Fruit fly (Drosophila melanogaster): Measurements from ENCODE around the gene SH3PX1.

Gene SH3PX1

DNA sequence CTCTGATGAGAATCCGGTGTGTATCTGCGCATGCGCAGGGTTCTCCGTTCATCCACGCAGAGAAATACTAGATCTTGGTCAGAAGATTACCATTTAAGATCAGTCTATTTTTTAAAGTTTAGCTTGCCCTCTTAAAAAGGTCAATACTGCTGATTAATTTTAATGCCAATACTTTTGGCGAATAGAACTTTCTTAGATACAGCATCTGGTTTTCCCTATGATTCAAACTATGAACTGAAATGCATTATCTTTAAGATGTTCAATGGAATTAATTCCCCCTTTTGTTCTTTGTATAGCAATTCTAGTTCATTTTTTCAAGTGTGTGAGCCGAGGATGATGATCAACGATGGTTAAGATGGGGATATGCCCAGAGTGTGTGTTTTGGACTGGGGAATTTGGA lies 28.7 kb upstream of the SH3PX1 start:
- TF ChIP-seq Snoo (tag; optimal IDR thresholded peaks at IDR 0.05) = peak; percentile 33
- TF ChIP-seq CG14655 (GFP tag; optimal IDR thresholded peaks at IDR 0.05) = peak; percentile 93
- TF ChIP-seq CG15710 (tag; optimal IDR thresholded peaks at IDR 0.05) = peak; percentile 31
- no peak for TF ChIP-seq CG10348 (GFP tag; IDR thresholded peaks at IDR 0.05)
- peak; percentile 7 for TF ChIP-seq CG13204 (GFP tag; optimal IDR thresholded peaks at IDR 0.05)
- peak; percentile 45 for TF ChIP-seq Pif1B (GFP tag; optimal IDR thresholded peaks at IDR 0.05)
- no peak for TF ChIP-seq D1 (tag; optimal IDR thresholded peaks at IDR 0.05)
- TF ChIP-seq gl (tag; optimal IDR thresholded peaks at IDR 0.05) = peak; percentile 56
- no peak for TF ChIP-seq rn (GFP tag; IDR thresholded peaks at IDR 0.05)
- TF ChIP-seq CG4496 (GFP tag; IDR thresholded peaks at IDR 0.05) = no peak
- TF ChIP-seq CG12605 (GFP tag; IDR thresholded peaks at IDR 0.05) = no peak
- no peak for TF ChIP-seq EcR (GFP tag; optimal IDR thresholded peaks at IDR 0.05)
- TF ChIP-seq fd96Ca (GFP tag; IDR thresholded peaks at IDR 0.05) = peak; percentile 26; the same call in 1 of the 3 replicates
- no peak for TF ChIP-seq CG32121 (GFP tag; IDR thresholded peaks at IDR 0.05)
- no peak for TF ChIP-seq CG34367 (tag; optimal IDR thresholded peaks at IDR 0.05)
- peak; percentile 47 for TF ChIP-seq Pif1A (GFP tag; optimal IDR thresholded peaks at IDR 0.05)
- TF ChIP-seq CG9948 (tag; optimal IDR thresholded peaks at IDR 0.05) = peak; percentile 81
- TF ChIP-seq CG8159 (tag; optimal IDR thresholded peaks at IDR 0.05) = peak; percentile 84
- peak; percentile 46 for TF ChIP-seq CG17806 (tag; optimal IDR thresholded peaks at IDR 0.05)
- no peak for TF ChIP-seq Ets98B (GFP tag; IDR thresholded peaks at IDR 0.05)
- peak; percentile 62 for TF ChIP-seq CG8301 (tag; optimal IDR thresholded peaks at IDR 0.05)

DNA sequence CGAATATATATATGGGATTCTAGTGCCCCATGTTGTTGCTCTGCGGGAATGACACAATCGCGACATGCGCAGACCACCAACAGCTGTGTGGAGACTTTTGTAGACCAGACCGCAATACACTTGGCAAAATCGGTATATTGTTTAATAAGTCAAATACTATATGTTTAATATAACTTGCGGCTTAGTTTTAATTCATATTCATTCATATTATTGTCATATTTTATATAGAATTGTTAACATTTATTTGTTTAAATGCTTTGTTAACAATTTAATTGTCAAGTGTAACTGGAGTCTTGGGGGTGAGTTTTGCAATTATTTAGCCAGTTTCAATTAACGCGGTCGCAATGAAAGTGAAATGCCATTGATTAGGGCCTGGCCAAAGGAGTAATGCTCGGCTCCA lies 26.0 kb upstream of the SH3PX1 start:
- TF ChIP-seq CG12605 (GFP tag; IDR thresholded peaks at IDR 0.05) (0 out of 2 replicates have a peak, but pooled peaks have one; percentile 17), CG4496 (GFP tag; IDR thresholded peaks at IDR 0.05) (peak; percentile 63; the same call in 2 of the 3 replicates), Pif1A (GFP tag; optimal IDR thresholded peaks at IDR 0.05) (peak; percentile 41), CG10348 (GFP tag; IDR thresholded peaks at IDR 0.05) (no peak), CG9948 (tag; optimal IDR thresholded peaks at IDR 0.05) (peak; percentile 25), CG17806 (tag; optimal IDR thresholded peaks at IDR 0.05) (peak; percentile 25), CG13204 (GFP tag; optimal IDR thresholded peaks at IDR 0.05) (no peak), CG14655 (GFP tag; optimal IDR thresholded peaks at IDR 0.05) (peak; percentile 33), CG32121 (GFP tag; IDR thresholded peaks at IDR 0.05) (peak; percentile 43; the same call in 1 of the 2 replicates), Snoo (tag; optimal IDR thresholded peaks at IDR 0.05) (peak; percentile 7), Ets98B (GFP tag; IDR thresholded peaks at IDR 0.05) (peak; percentile 45; the same call in 1 of the 2 replicates), CG8301 (tag; optimal IDR thresholded peaks at IDR 0.05) (peak; percentile 27), D1 (tag; optimal IDR thresholded peaks at IDR 0.05) (no peak), Pif1B (GFP tag; optimal IDR thresholded peaks at IDR 0.05) (peak; percentile 15), CG8159 (tag; optimal IDR thresholded peaks at IDR 0.05) (peak; percentile 55), CG15710 (tag; optimal IDR thresholded peaks at IDR 0.05) (no peak)

DNA sequence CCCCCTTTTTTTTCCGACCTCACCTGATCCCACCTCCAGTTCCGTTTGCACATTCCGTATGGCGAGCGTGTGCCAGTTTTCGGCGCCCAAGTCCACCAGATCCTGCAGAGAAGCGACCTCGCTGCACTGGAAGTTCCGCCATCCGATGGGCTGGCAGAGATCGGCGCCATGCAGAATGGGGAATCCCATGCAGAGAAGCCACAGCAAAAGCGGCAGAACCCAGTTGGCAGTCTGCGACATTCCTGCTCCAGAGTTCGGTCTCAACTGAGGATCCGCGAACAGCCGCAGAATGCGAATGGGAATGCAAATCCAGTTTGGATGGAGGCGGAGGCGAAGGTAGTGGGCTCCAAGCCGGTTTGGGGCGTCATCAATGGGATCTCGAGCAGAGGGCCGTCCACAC lies 19.9 kb upstream of the SH3PX1 start, which contains the start of gene CG6749:
CG6749 (minus strand) TSS at position 245 of the 400 bp plus-strand sequence.
- TF ChIP-seq fd96Ca (GFP tag; IDR thresholded peaks at IDR 0.05) (0 out of 3 replicates have a peak, but pooled peaks have one; percentile 25), CG4496 (GFP tag; IDR thresholded peaks at IDR 0.05) (no peak; the same call in 2 of the 3 replicates)

DNA sequence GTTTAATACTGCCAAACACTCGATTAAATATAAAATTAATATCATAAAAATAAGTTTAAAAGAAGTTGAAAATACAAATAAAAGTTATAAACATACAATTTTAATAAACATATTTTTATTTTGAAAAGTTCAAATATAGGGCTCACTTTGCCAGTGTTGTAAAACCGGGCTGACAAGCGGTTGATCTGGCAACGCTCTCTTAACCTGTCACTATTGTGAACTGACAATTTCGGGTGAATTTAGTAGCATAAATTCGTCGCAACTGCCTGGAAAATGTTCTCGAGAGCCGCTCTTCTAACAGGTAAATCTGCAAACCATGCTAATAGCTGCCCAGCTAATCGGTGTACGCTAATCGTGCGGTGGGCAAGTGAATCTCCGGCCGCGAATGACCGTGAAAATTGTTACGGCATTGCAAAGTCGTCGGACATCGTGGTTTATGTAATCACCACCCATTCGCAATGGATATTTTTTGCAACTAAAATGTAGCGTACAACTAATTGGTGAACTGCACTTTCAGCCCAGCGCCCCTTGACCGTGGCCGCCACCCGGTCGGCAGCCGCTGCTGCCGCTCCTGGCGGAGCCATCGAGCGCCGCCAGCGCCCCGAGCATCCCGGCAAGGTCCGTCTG lies 16.3 kb upstream of the SH3PX1 start, which contains the start of gene ATPsynB:
ATPsynB (plus strand) TSS at position 205 of the 627 bp plus-strand sequence.
- TF ChIP-seq CG14655 (GFP tag; optimal IDR thresholded peaks at IDR 0.05) (no peak), D1 (tag; optimal IDR thresholded peaks at IDR 0.05) (no peak), fd96Ca (GFP tag; IDR thresholded peaks at IDR 0.05) (no peak), CG8159 (tag; optimal IDR thresholded peaks at IDR 0.05) (no peak), rn (GFP tag; IDR thresholded peaks at IDR 0.05) (no peak), EcR (GFP tag; optimal IDR thresholded peaks at IDR 0.05) (no peak), CG32121 (GFP tag; IDR thresholded peaks at IDR 0.05) (no peak), Ets98B (GFP tag; IDR thresholded peaks at IDR 0.05) (peak; percentile 14; the same call in 1 of the 2 replicates), CG12605 (GFP tag; IDR thresholded peaks at IDR 0.05) (no peak), CG4496 (GFP tag; IDR thresholded peaks at IDR 0.05) (no peak), CG34367 (tag; optimal IDR thresholded peaks at IDR 0.05) (no peak), gl (tag; optimal IDR thresholded peaks at IDR 0.05) (no peak), CG10348 (GFP tag; IDR thresholded peaks at IDR 0.05) (no peak), CG9948 (tag; optimal IDR thresholded peaks at IDR 0.05) (no peak), CG13204 (GFP tag; optimal IDR thresholded peaks at IDR 0.05) (no peak), Snoo (tag; optimal IDR thresholded peaks at IDR 0.05) (peak; percentile 6), CG15710 (tag; optimal IDR thresholded peaks at IDR 0.05) (no peak), Pif1B (GFP tag; optimal IDR thresholded peaks at IDR 0.05) (no peak)

DNA sequence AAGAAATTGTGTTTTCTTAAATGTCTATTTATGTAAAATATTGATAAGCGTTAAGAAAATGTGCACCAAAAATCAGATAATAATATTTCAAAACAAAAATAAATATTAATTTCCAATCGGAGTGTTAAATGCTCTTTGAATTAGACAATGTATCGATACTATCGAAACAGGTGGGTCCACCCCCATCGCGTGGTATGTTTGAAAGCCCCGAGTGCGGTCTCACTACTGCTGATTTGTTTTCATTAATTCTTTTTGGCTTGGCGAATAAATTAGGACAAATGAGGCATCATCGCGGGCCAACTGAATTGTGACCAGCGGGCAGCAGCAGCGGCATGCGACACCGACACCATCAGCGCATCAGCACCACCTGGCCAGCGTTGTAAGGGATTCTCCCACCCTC lies 13.1 kb upstream of the SH3PX1 start, which contains the start of gene Naa60:
Naa60 (plus strand) TSS at position 189 of the 400 bp plus-strand sequence.
- no peak for TF ChIP-seq CG32121 (GFP tag; IDR thresholded peaks at IDR 0.05)
- TF ChIP-seq CG8159 (tag; optimal IDR thresholded peaks at IDR 0.05) = peak; percentile 50

DNA sequence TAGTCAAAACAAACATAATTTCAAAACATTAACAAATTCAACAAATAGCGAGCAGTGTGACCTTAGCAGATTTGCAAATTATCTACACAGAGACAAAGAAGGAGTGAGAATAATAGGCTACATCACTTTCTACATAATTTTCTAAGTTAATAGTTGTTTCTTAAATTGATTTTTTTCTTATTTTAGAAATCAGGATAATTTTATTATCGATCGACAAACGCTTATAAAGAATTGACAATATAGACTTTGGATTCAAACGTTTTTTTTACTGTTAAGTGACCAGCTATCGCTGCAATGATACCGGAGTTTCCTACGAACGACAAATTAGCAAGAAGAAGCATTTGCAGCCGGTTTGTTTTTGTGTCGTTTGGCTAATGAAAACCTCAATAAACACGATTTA lies 9.5 kb upstream of the SH3PX1 start, which contains the start of the genes nbs and defl:
nbs (minus strand) TSS at position 87 of the 400 bp plus-strand sequence.
defl (plus strand) TSS at position 316 of the 400 bp plus-strand sequence.
- TF ChIP-seq Ets98B (GFP tag; IDR thresholded peaks at IDR 0.05) = peak; percentile 50; the same call in 1 of the 2 replicates
- no peak for TF ChIP-seq Pif1B (GFP tag; optimal IDR thresholded peaks at IDR 0.05)
- TF ChIP-seq Snoo (tag; optimal IDR thresholded peaks at IDR 0.05) = peak; percentile 60
- peak; percentile 45 for TF ChIP-seq CG17806 (tag; optimal IDR thresholded peaks at IDR 0.05)
- peak; percentile 79 for TF ChIP-seq CG4496 (GFP tag; IDR thresholded peaks at IDR 0.05)
- TF ChIP-seq CG32121 (GFP tag; IDR thresholded peaks at IDR 0.05) = peak; percentile 65; the same call in 1 of the 2 replicates
- peak; percentile 28 for TF ChIP-seq CG9948 (tag; optimal IDR thresholded peaks at IDR 0.05)
- no peak for TF ChIP-seq CG10348 (GFP tag; IDR thresholded peaks at IDR 0.05)
- TF ChIP-seq CG8159 (tag; optimal IDR thresholded peaks at IDR 0.05) = peak; percentile 56
- TF ChIP-seq D1 (tag; optimal IDR thresholded peaks at IDR 0.05) = no peak
- peak; percentile 12 for TF ChIP-seq gl (tag; optimal IDR thresholded peaks at IDR 0.05)
- TF ChIP-seq CG15710 (tag; optimal IDR thresholded peaks at IDR 0.05) = peak; percentile 59

Measured in whole organism, pupa.